Fruit fly (Drosophila melanogaster) whole organism, prepupa: ENCODE measurements around the gene CG3857.

Experiments
- CG10669 ChIP-seq: fragments of 200-800 bp; sonication (Bioruptor generic); optimal IDR thresholded peaks from 3 replicates; lab custom pipeline; 2018; ENCODE audit warnings: missing biosample characterization, mild to moderate bottlenecking, missing genetic modification characterization, moderate library complexity
- CG11762 ChIP-seq: fragments of 200-800 bp; sonication (Bioruptor generic); optimal IDR thresholded peaks from 3 replicates; lab custom pipeline; 2016; ENCODE audit warnings: missing biosample characterization, missing genetic modification characterization; ENCODE audit not compliant: insufficient read depth
- CG11902 ChIP-seq: fragments of 200-800 bp; sonication (Bioruptor generic); optimal IDR thresholded peaks from 3 replicates; lab custom pipeline; 2016; ENCODE audit warnings: missing biosample characterization, missing genetic modification characterization
- CG15336 ChIP-seq: fragments of 200-800 bp; sonication (Bioruptor generic); IDR thresholded peaks from 2 replicates; pipeline ENCODE4 v1.3.6; 2022; ENCODE audit warnings: missing biosample characterization, missing genetic modification characterization
- CG1621 ChIP-seq: fragments of 200-800 bp; sonication (Bioruptor generic); optimal IDR thresholded peaks from 3 replicates; lab custom pipeline; 2018; ENCODE audit warnings: missing biosample characterization, mild to moderate bottlenecking, missing genetic modification characterization
- CG3032 ChIP-seq: fragments of 200-800 bp; optimal IDR thresholded peaks from 2 replicates; lab custom pipeline; 2019; ENCODE audit warnings: missing biosample characterization, mild to moderate bottlenecking, missing genetic modification characterization, moderate library complexity
- CG31627 ChIP-seq: fragments of 200-800 bp; sonication (Bioruptor generic); optimal IDR thresholded peaks from 3 replicates; lab custom pipeline; 2016; ENCODE audit warnings: missing biosample characterization, missing genetic modification characterization
- CG3919 ChIP-seq: fragments of 200-800 bp; sonication (Bioruptor generic); optimal IDR thresholded peaks from 3 replicates; lab custom pipeline; 2016; ENCODE audit warnings: missing biosample characterization, missing genetic modification characterization
- CG4318 ChIP-seq: fragments of 200-800 bp; sonication (Bioruptor generic); optimal IDR thresholded peaks from 3 replicates; lab custom pipeline; 2017; ENCODE audit warnings: missing biosample characterization, mild to moderate bottlenecking, missing genetic modification characterization
- CG6163 ChIP-seq: fragments of 200-800 bp; sonication (Bioruptor generic); IDR thresholded peaks from 3 replicates; pipeline ENCODE4 v1.3.6; 2022; ENCODE audit warnings: missing biosample characterization, missing genetic modification characterization
- CG6792 ChIP-seq: fragments of 200-800 bp; sonication (Bioruptor generic); optimal IDR thresholded peaks from 3 replicates; lab custom pipeline; 2016; ENCODE audit warnings: missing biosample characterization, missing genetic modification characterization
- CG6808 ChIP-seq: fragments of 200-800 bp; sonication (Bioruptor generic); optimal IDR thresholded peaks from 3 replicates; lab custom pipeline; 2017; ENCODE audit warnings: missing biosample characterization, missing genetic modification characterization, mild to moderate bottlenecking, moderate library complexity, missing genetic modification reagents
- CG6854 ChIP-seq: fragments of 200-800 bp; sonication (Bioruptor generic); optimal IDR thresholded peaks from 2 replicates; lab custom pipeline; 2017; ENCODE audit warnings: missing biosample characterization, mild to moderate bottlenecking, missing genetic modification characterization
- CG7368 ChIP-seq: fragments of 200-800 bp; sonication (Bioruptor generic); optimal IDR thresholded peaks from 3 replicates; lab custom pipeline; 2016; ENCODE audit warnings: missing biosample characterization, missing genetic modification characterization
- CG8319 ChIP-seq: fragments of 200-800 bp; sonication (Bioruptor generic); optimal IDR thresholded peaks from 3 replicates; lab custom pipeline; 2016; ENCODE audit warnings: missing biosample characterization, missing genetic modification characterization
- CG8632 ChIP-seq: fragments of 200-800 bp; sonication (Bioruptor generic); optimal IDR thresholded peaks from 3 replicates; lab custom pipeline; 2016; ENCODE audit warnings: missing biosample characterization, missing genetic modification characterization
- Eip75B ChIP-seq: fragments of 200-800 bp; sonication (Bioruptor generic); optimal IDR thresholded peaks from 3 replicates; lab custom pipeline; 2016; ENCODE audit warnings: missing biosample characterization, missing genetic modification characterization
- Eip78C ChIP-seq: fragments of 200-800 bp; sonication (Bioruptor generic); peaks from one replicate; lab custom pipeline; 2016; ENCODE audit warnings: missing biosample characterization, missing genetic modification characterization
- Eip93F ChIP-seq: fragments of 200-800 bp; sonication (Bioruptor generic); optimal IDR thresholded peaks from 2 replicates; lab custom pipeline; 2016; ENCODE audit warnings: missing biosample characterization, mild to moderate bottlenecking, missing genetic modification characterization
- Ets96B ChIP-seq: fragments of 200-800 bp; optimal IDR thresholded peaks from 2 replicates; lab custom pipeline; 2019; ENCODE audit warnings: missing biosample characterization, mild to moderate bottlenecking, missing genetic modification characterization, moderate library complexity
- Gug ChIP-seq: fragments of 200-800 bp; sonication (Bioruptor generic); IDR thresholded peaks from 2 replicates; pipeline ENCODE4 v1.3.6; 2022; ENCODE audit warnings: missing biosample characterization, missing genetic modification characterization
- Hr39 ChIP-seq: fragments of 200-800 bp; sonication (Bioruptor generic); optimal IDR thresholded peaks from 2 replicates; lab custom pipeline; 2016; ENCODE audit warnings: missing biosample characterization, missing genetic modification characterization
- Hr4 ChIP-seq: fragments of 200-800 bp; sonication (Bioruptor generic); optimal IDR thresholded peaks from 3 replicates; lab custom pipeline; 2016; ENCODE audit warnings: missing biosample characterization, missing genetic modification characterization
- Smox ChIP-seq: fragments of 200-800 bp; sonication (Bioruptor generic); optimal IDR thresholded peaks from 3 replicates; lab custom pipeline; 2016; ENCODE audit warnings: missing biosample characterization, missing genetic modification characterization
- Sox14 ChIP-seq: fragments of 200-800 bp; sonication (Bioruptor generic); optimal IDR thresholded peaks from 3 replicates; lab custom pipeline; 2016; ENCODE audit warnings: missing biosample characterization, missing genetic modification characterization
- Sox15 ChIP-seq: fragments of 200-800 bp; sonication (Bioruptor generic); optimal IDR thresholded peaks from 3 replicates; lab custom pipeline; 2016; ENCODE audit warnings: missing biosample characterization, missing genetic modification characterization
- achi ChIP-seq: fragments of 200-800 bp; sonication (Bioruptor generic); optimal IDR thresholded peaks from 3 replicates; lab custom pipeline; 2016; ENCODE audit warnings: missing biosample characterization, missing genetic modification characterization
- dsx ChIP-seq: fragments of 200-800 bp; optimal IDR thresholded peaks from 3 replicates; lab custom pipeline; 2019; ENCODE audit warnings: missing biosample characterization, mild to moderate bottlenecking, missing genetic modification characterization, moderate library complexity; ENCODE audit not compliant: poor library complexity, severe bottlenecking
- eg ChIP-seq: fragments of 200-800 bp; sonication (Bioruptor generic); IDR thresholded peaks from 3 replicates; pipeline ENCODE4 v1.3.6; 2022; ENCODE audit warnings: missing biosample characterization, missing genetic modification characterization
- esn ChIP-seq: fragments of 200-800 bp; sonication (Bioruptor generic); optimal IDR thresholded peaks from 2 replicates; lab custom pipeline; 2016; ENCODE audit warnings: missing biosample characterization, mild to moderate bottlenecking, missing genetic modification characterization, moderate library complexity
- fd59A ChIP-seq: fragments of 200-800 bp; sonication (Bioruptor generic); optimal IDR thresholded peaks from 2 replicates; lab custom pipeline; 2017; ENCODE audit warnings: missing biosample characterization, mild to moderate bottlenecking, missing genetic modification characterization, missing genetic modification reagents
- fd85E ChIP-seq: fragments of 200-800 bp; sonication (Bioruptor generic); optimal IDR thresholded peaks from 3 replicates; lab custom pipeline; 2016; ENCODE audit warnings: missing biosample characterization, missing genetic modification characterization
- fkh ChIP-seq: fragments of 200-800 bp; sonication (Bioruptor generic); optimal IDR thresholded peaks from 3 replicates; lab custom pipeline; 2017; ENCODE audit warnings: missing biosample characterization, mild to moderate bottlenecking, missing genetic modification characterization, moderate library complexity
- lz ChIP-seq: fragments of 200-800 bp; sonication (Bioruptor generic); optimal IDR thresholded peaks from 3 replicates; lab custom pipeline; 2016; ENCODE audit warnings: missing biosample characterization, missing genetic modification characterization
- pdm3 ChIP-seq: fragments of 200-800 bp; sonication (Bioruptor generic); optimal IDR thresholded peaks from 3 replicates; lab custom pipeline; 2016; ENCODE audit warnings: missing biosample characterization, missing genetic modification characterization
- spab ChIP-seq: fragments of 200-800 bp; sonication (Bioruptor generic); optimal IDR thresholded peaks from 2 replicates; lab custom pipeline; 2017; ENCODE audit warnings: missing biosample characterization, mild to moderate bottlenecking, missing genetic modification characterization, missing genetic modification reagents
- ss ChIP-seq, 2 experiments: fragments of 200-800 bp; sonication (Bioruptor generic); optimal IDR thresholded peaks; 2 replicates in 1 of 2; 3 replicates in 1 of 2; lab custom pipeline; 2017 to 2018; ENCODE audit warnings: mild to moderate bottlenecking in 2 of 2, missing biosample characterization in 2 of 2, missing genetic modification characterization in 2 of 2, moderate library complexity in 1 of 2
- svp ChIP-seq: fragments of 200-800 bp; sonication (Bioruptor generic); peaks from one replicate; lab custom pipeline; 2016; ENCODE audit warnings: missing biosample characterization, missing genetic modification characterization
- topi ChIP-seq: fragments of 200-800 bp; sonication (Bioruptor generic); optimal IDR thresholded peaks from 3 replicates; lab custom pipeline; 2016; ENCODE audit warnings: missing biosample characterization, missing genetic modification characterization

Gene CG3857

DNA sequence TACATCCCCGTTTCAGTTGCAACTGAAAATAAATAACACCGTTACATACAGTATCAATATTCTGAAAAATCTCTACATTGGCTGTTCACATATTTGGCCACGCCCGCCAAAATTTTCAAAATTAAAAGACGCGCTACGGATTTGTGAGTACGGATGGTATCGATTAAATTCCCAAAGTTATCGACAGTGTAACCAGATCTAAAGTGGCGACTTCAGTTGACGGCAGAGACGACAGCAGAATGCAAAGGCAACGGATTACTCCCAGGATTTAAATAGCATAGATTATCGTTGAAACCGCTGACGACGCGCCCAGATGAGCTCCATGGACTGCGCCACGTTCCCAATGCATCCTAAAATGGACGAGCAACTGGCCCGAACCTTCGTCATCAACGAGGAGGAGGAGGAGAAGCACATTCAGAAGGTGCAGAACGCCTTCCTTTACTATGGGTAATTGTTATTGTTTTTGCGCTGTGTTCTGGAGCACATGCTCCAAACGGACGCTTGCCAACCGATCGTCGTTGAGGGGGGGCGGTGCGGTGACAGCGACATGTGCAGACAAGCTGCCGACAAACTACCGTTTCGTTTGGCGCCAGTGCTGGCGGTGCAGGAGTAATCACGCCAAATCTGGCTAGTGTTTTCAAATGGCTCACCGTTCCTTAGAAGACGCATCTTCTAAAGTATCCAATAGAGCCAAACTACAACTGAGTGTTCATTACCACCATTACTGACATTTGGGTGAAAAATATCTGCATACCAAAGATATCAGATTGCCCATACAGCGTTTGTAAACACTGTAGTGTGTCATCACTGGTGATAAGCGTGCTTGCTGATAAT is 12.2 kb downstream of the CG3857 start, which contains the start of gene CG11596:
Gene CG11596, plus strand, starts transcription at position 211 of the 834 bp plus-strand sequence.
- TF ChIP-seq CG6163 (GFP tag; lab: Robert Waterston, UW) (no peak), CG15336 (GFP tag; lab: Robert Waterston, UW) (no peak), Eip78C (no peak), Sox14 (GFP tag; lab: Kevin White, UChicago) (no peak), ss (GFP tag; optimal IDR thresholded peaks at IDR 0.05; lab: Kevin White, UChicago) (no peak), esn (peak; percentile 16), CG6854 (GFP tag; lab: Kevin White, UChicago) (no peak), CG6792 (GFP tag; lab: Kevin White, UChicago) (no peak), fkh (GFP tag; lab: Kevin White, UChicago) (peak; percentile 58), svp (GFP tag; lab: Kevin White, UChicago) (peak; percentile 62), CG1621 (tag; lab: Kevin White, UChicago) (peak; percentile 89), eg (0 out of 3 replicates have a peak, but pooled peaks have one; percentile 23), CG3032 (tag; lab: Kevin White, UChicago) (no peak), dsx (GFP tag; lab: Kevin White, UChicago) (peak; percentile 34), Eip93F (GFP tag; lab: Kevin White, UChicago) (no peak), Hr39 (no peak)

DNA sequence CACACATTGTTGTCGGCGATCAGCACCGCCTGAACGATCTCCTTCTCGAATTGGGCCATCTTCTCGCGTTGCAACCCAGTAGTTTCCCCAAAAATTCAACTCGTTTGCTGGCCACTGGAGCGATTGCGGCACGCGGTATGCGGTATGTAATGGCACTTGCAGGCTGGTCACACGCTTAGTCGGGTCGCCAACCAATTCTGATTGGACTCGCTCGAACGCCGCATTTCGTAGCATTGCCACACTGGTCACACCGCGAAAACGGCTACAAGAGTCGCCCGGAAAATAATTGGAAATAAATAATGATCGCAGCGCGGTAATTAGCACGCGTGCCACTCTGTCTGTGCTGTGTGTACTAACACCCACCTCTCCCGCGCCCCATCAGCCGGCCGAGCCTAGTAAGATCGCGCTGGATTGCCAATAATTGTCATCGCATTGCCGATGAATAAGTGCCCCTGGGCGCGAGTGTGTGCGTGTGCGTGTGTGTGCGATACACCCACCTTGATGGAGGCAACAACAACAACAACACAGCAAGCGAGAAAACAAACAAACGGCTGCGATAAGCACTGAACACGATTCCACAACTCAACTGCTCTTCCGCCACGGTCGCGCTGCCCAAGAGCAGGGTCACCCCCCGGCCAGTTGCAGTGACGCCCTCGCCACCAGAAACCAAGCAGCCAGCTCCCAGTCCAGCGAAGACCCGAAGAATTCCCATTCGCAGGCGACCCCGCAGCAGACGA is 16.9 kb downstream of the CG3857 start, which contains the start of the genes eIF2Bepsilon and Ocrl:
Gene eIF2Bepsilon, minus strand, starts transcription at position 110 of the 737 bp plus-strand sequence.
Gene Ocrl, plus strand, starts transcription at position 217 of the 737 bp plus-strand sequence.
- TF ChIP-seq spab (no peak), fkh (GFP tag; lab: Kevin White, UChicago) (peak; percentile 88), svp (GFP tag; lab: Kevin White, UChicago) (peak; percentile 88), CG6163 (GFP tag; lab: Robert Waterston, UW) (0 out of 3 replicates have a peak, but pooled peaks have one; percentile 5), Hr4 (GFP tag; lab: Kevin White, UChicago) (no peak), CG4318 (GFP tag; lab: Kevin White, UChicago) (no peak), CG1621 (tag; lab: Kevin White, UChicago) (peak; percentile 57), achi (GFP tag; lab: Kevin White, UChicago) (no peak), CG7368 (no peak), fd59A (GFP tag; lab: Kevin White, UChicago) (no peak)
- TF ChIP-seq, all 60 proteins: peak for 4

DNA sequence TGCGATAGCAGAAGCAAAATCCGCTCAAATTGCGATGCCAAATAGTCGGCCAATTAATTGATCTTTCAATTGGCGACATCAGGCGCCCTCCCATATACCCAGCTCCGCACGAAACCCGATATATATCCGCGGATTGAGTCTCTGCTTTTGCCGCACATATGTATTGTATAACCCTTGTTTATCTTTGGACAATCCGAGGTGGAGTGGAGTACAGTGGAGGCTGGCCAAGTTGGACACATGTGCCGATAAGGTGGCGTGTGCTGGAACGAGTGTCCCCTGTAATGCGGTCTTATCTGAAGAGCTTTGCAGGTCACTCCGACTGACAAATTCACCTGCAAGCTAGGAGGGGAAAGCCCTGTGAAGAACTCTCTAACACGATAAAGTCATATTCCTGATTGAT is 30.3 kb downstream of the CG3857 start:
- TF ChIP-seq CG11902 (no peak), CG31627 (GFP tag; lab: Kevin White, UChicago) (no peak), svp (GFP tag; lab: Kevin White, UChicago) (peak; percentile 79), topi (GFP tag; lab: Kevin White, UChicago) (no peak), CG3919 (GFP tag; lab: Kevin White, UChicago) (no peak), CG7368 (no peak), lz (no peak)

DNA sequence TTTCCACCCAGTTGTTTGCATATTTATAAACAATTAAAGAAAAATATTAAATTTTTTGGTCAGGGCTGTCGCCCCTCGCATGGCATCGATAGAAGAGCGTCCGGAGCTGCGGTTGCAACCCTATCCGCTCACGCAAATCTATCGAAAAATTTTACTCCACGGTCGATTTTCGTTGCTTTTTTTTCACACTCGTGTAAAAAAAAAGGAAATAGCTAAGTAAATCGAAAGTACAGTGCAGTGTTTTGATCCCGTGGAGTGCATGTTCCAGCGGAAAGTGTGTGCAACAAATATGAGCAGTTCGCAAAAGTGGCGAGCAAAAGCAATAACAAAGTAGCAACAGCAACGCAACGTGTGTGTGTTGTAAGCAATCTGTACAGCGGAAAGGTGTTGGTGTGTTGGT is 31.1 kb downstream of the CG3857 start, which contains the start of the genes Edem1 and Rbcn-3B:
Gene Edem1, minus strand, starts transcription at position 71 of the 400 bp plus-strand sequence.
Gene Rbcn-3B, plus strand, starts transcription at position 164 of the 400 bp plus-strand sequence.
- TF ChIP-seq Eip78C (no peak), esn (peak; percentile 16), topi (GFP tag; lab: Kevin White, UChicago) (peak; percentile 36), pdm3 (GFP tag; lab: Kevin White, UChicago) (no peak), CG31627 (GFP tag; lab: Kevin White, UChicago) (no peak), eg (peak; percentile 68), CG8319 (GFP tag; lab: Kevin White, UChicago) (no peak), lz (no peak), Eip75B (GFP tag; lab: Kevin White, UChicago) (no peak), fd85E (GFP tag; lab: Kevin White, UChicago) (no peak), Hr4 (GFP tag; lab: Kevin White, UChicago) (no peak), CG7368 (no peak), fkh (GFP tag; lab: Kevin White, UChicago) (no peak), Sox15 (no peak), CG8632 (GFP tag; lab: Kevin White, UChicago) (no peak), CG3032 (tag; lab: Kevin White, UChicago) (peak; percentile 30), spab (no peak), CG6854 (GFP tag; lab: Kevin White, UChicago) (peak; percentile 27), Gug (GFP tag; lab: Robert Waterston, UW) (no peak), CG11762 (GFP tag; lab: Kevin White, UChicago) (no peak), CG10669 (GFP tag; lab: Kevin White, UChicago) (no peak), Ets96B (peak; percentile 47), CG4318 (GFP tag; lab: Kevin White, UChicago) (no peak), CG6808 (GFP tag; lab: Kevin White, UChicago) (peak; percentile 50), CG3919 (GFP tag; lab: Kevin White, UChicago) (no peak), Smox (GFP tag; lab: Kevin White, UChicago) (no peak), Sox14 (GFP tag; lab: Kevin White, UChicago) (peak; percentile 29)
